Worm (Caenorhabditis elegans) whole organism, early embryonic: Measurements from ENCODE around the gene ctl-2.
"Not testable (repeated sequence)": the region's sequence is repeated elsewhere in the genome, so short reads cannot be mapped to it uniquely, and the experiment has no call there.

Experiments used
- B0310.2 ChIP-seq: sonication (generic microtip); optimal IDR thresholded peaks from 2 replicates; lab custom pipeline; 2016; ENCODE audit warnings: mild to moderate bottlenecking, missing genetic modification characterization, missing compliant biosample characterization
- F13C5.2 ChIP-seq: sonication (generic microtip); optimal IDR thresholded peaks from 2 replicates; lab custom pipeline; 2017; ENCODE audit warnings: mild to moderate bottlenecking, missing genetic modification characterization, inconsistent platforms, missing compliant biosample characterization
- aly-1 ChIP-seq: sonication (generic microtip); optimal IDR thresholded peaks from 2 replicates; lab custom pipeline; 2016; ENCODE audit warnings: missing genetic modification characterization, missing compliant biosample characterization
- ama-1 ChIP-seq: fragments of 150-350 bp; optimal IDR thresholded peaks from 2 replicates; lab custom pipeline; 2014
- ceh-13 ChIP-seq: fragments of 200-800 bp; sonication (Bioruptor generic); optimal IDR thresholded peaks from 2 replicates; lab custom pipeline; 2018; ENCODE audit warnings: mild to moderate bottlenecking, missing genetic modification characterization, missing compliant biosample characterization
- ceh-36 ChIP-seq: sonication (generic microtip); optimal IDR thresholded peaks from 2 replicates; lab custom pipeline; 2016; ENCODE audit warnings: missing genetic modification characterization, inconsistent platforms, missing compliant biosample characterization
- ets-7 ChIP-seq: sonication (generic microtip); optimal IDR thresholded peaks from 2 replicates; lab custom pipeline; 2016; ENCODE audit warnings: missing genotype, missing genetic modification characterization, missing compliant biosample characterization
- flt-1 ChIP-seq: fragments of 200-800 bp; sonication (Bioruptor generic); IDR thresholded peaks from 2 replicates; pipeline ENCODE4 v1.3.6; 2022; ENCODE audit warnings: missing genetic modification characterization, missing compliant biosample characterization
- hmbx-1 ChIP-seq: sonication (generic microtip); optimal IDR thresholded peaks from 2 replicates; lab custom pipeline; 2016; ENCODE audit warnings: mild to moderate bottlenecking, missing genetic modification characterization, missing compliant biosample characterization
- hmg-4 ChIP-seq: fragments of 200-800 bp; sonication (Bioruptor generic); optimal IDR thresholded peaks from 2 replicates; lab custom pipeline; 2018; ENCODE audit warnings: mild to moderate bottlenecking, missing genetic modification characterization, missing compliant biosample characterization
- hnd-1 ChIP-seq: sonication (generic microtip); optimal IDR thresholded peaks from 2 replicates; lab custom pipeline; 2016; ENCODE audit warnings: missing genetic modification characterization, missing compliant biosample characterization
- pes-1 ChIP-seq: fragments of 200-800 bp; sonication (Bioruptor generic); IDR thresholded peaks from 2 replicates; pipeline ENCODE4 v1.3.6; 2022; ENCODE audit warnings: missing genetic modification reagents, missing genetic modification characterization, missing compliant biosample characterization
- scrt-1 ChIP-seq: fragments of 200-800 bp; sonication (Bioruptor generic); IDR thresholded peaks from 2 replicates; pipeline ENCODE4 v1.3.6; 2022; ENCODE audit warnings: missing genetic modification characterization, missing compliant biosample characterization
- sea-1 ChIP-seq: fragments of 200-800 bp; sonication (Bioruptor generic); conservative IDR thresholded peaks from 2 replicates; pipeline ENCODE4 v1.3.6; 2022; ENCODE audit warnings: missing genetic modification characterization, missing compliant biosample characterization
- tbx-11 ChIP-seq: fragments of 200-800 bp; sonication (Bioruptor generic); IDR thresholded peaks from 2 replicates; pipeline ENCODE4 v1.3.6; 2022; ENCODE audit warnings: missing genetic modification characterization, missing compliant biosample characterization
- tbx-37 ChIP-seq: fragments of 200-800 bp; sonication (Bioruptor generic); conservative IDR thresholded peaks from 2 replicates; pipeline ENCODE4 v1.3.6; 2022; ENCODE audit warnings: missing genetic modification reagents, missing genetic modification characterization, missing compliant biosample characterization
- tra-4 ChIP-seq: sonication (generic microtip); optimal IDR thresholded peaks from 2 replicates; lab custom pipeline; 2017; ENCODE audit warnings: missing genetic modification characterization, missing compliant biosample characterization

Gene ctl-2

ce11 chrII:14318027-14318426, 16.2 kb upstream of the ctl-2 start, which contains the start of gene Y54G11A.14:
Gene Y54G11A.14, plus strand, starts transcription at chrII:14318158.
- no peak for TF ChIP-seq hmbx-1 (tag; lab: Kevin White, UChicago)
- TF ChIP-seq ceh-36 (tag; lab: Kevin White, UChicago): no peak
- no peak for TF ChIP-seq F13C5.2
- TF ChIP-seq hmg-4 (GFP tag; lab: Kevin White, UChicago): no peak
- TF ChIP-seq flt-1 (GFP tag; lab: Robert Waterston, UW): no peak
- no peak for TF ChIP-seq ets-7
- TF ChIP-seq B0310.2 (tag; lab: Kevin White, UChicago): no peak

- TF ChIP-seq sea-1 (no peak), F13C5.2 (no peak), hmg-4 (GFP tag; lab: Kevin White, UChicago) (no peak), pes-1 (no peak), hnd-1 (tag; lab: Kevin White, UChicago) (no peak), ceh-36 (tag; lab: Kevin White, UChicago) (no peak), scrt-1 (no peak), B0310.2 (tag; lab: Kevin White, UChicago) (no peak), tra-4 (tag; lab: Kevin White, UChicago) (no peak), tbx-37 (GFP tag; lab: Robert Waterston, UW) (no peak), aly-1 (tag; lab: Kevin White, UChicago) (no peak), flt-1 (GFP tag; lab: Robert Waterston, UW) (no peak)
Observed at ce11 chrII:14312182-14312581, 10.4 kb upstream of the ctl-2 start.

ce11 chrII:14311537-14311936, 9.7 kb upstream of the ctl-2 start:
- TF ChIP-seq ets-7 (no peak), sea-1 (no peak), scrt-1 (no peak), ceh-13 (no peak), hmg-4 (GFP tag; lab: Kevin White, UChicago) (no peak), tra-4 (tag; lab: Kevin White, UChicago) (no peak), flt-1 (GFP tag; lab: Robert Waterston, UW) (no peak), hnd-1 (tag; lab: Kevin White, UChicago) (no peak), tbx-37 (GFP tag; lab: Robert Waterston, UW) (no peak), ceh-36 (tag; lab: Kevin White, UChicago) (no peak), F13C5.2 (no peak), aly-1 (tag; lab: Kevin White, UChicago) (no peak), tbx-11 (GFP tag; lab: Robert Waterston, UW) (no peak), hmbx-1 (tag; lab: Kevin White, UChicago) (no peak), pes-1 (no peak)

DNA sequence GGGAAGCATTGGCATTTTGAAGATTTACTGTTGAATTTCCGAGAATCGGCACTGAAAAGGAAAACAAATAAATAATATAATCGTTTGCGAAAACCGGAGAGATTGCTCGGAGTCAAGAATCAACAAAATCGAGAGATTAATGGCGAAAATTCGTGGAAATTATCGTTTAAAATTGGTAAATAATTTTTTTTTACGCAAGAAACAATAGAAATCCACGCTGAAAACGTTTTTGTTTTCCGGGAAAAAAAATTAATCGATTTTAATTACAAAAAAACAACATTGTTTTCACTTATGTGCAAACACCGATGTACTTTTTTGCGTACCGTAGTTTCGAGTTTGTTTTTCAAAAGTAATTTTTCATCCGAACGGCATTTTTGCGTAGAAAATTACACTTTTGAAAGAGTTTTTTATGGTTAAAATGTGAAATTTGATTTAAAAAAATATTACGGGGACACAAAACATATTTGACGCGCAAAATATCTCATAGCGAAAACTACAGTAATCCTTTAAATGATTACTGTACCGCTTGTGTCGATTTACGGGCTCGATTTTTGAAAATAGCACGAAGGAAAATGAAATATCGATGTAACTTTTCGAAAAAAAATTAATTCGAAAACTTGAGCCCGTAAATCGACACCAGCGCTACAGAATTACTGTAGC, 9.0 kb upstream of the ctl-2 start, which contains the start of gene ctl-3:
Gene ctl-3 (minus strand): TSS at position 51 of the 660 bp plus-strand sequence.
- TF ChIP-seq B0310.2 (tag; lab: Kevin White, UChicago) (no peak), F13C5.2 (no peak), hmg-4 (GFP tag; lab: Kevin White, UChicago) (no peak), tbx-11 (GFP tag; lab: Robert Waterston, UW) (no peak), ceh-13 (no peak), flt-1 (GFP tag; lab: Robert Waterston, UW) (no peak), pes-1 (no peak)

ce11 chrII:14306160-14306559, 4.3 kb upstream of the ctl-2 start, which contains the start of gene ctl-1:
Gene ctl-1, minus strand, starts transcription at chrII:14306260.
- TF ChIP-seq ceh-36 (tag; lab: Kevin White, UChicago); tbx-37 (GFP tag; lab: Robert Waterston, UW); flt-1 (GFP tag; lab: Robert Waterston, UW): not testable (repeated sequence)

ce11 chrII:14299254-14299759, 2.5 kb downstream of the ctl-2 start:
- TF ChIP-seq ceh-36 (tag; lab: Kevin White, UChicago) (no peak), flt-1 (GFP tag; lab: Robert Waterston, UW) (no peak), F13C5.2 (no peak), ets-7 (no peak), aly-1 (tag; lab: Kevin White, UChicago) (no peak), tbx-37 (GFP tag; lab: Robert Waterston, UW) (no peak), hmbx-1 (tag; lab: Kevin White, UChicago) (no peak)

DNA sequence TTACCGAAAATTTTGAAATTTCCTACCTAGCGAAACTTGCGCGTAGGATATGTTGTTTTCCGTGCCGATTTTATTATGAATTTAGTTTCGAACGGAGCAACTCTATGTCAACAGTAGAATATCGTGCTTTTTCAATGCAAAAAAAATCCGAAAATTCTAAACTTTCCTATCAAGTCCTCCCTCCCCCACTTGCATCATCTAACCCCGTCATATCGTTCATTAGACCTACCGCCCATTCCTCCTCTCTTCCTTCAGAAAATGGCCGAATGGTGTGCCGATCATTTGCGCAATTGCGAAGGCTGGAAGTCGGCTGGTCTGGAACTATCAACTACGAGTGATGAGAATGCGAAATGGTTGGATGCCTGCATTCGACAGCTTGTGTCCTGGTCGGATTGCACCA, 4.8 kb downstream of the ctl-2 start, which contains the start of gene Y54G11A.7:
Gene Y54G11A.7 (plus strand): TSS at position 256 of the 400 bp plus-strand sequence.
- TF ChIP-seq F13C5.2; hmbx-1 (tag; lab: Kevin White, UChicago); tbx-37 (GFP tag; lab: Robert Waterston, UW): not testable (repeated sequence)

- no peak for TF ChIP-seq ama-1
- no peak for TF ChIP-seq F13C5.2
- TF ChIP-seq pes-1: no peak
- no peak for TF ChIP-seq tbx-11 (GFP tag; lab: Robert Waterston, UW)
- no peak for TF ChIP-seq B0310.2 (tag; lab: Kevin White, UChicago)
- TF ChIP-seq hmg-4 (GFP tag; lab: Kevin White, UChicago): no peak
- TF ChIP-seq flt-1 (GFP tag; lab: Robert Waterston, UW): no peak
- no peak for TF ChIP-seq ets-7
Observed at ce11 chrII:14296320-14296719, 5.5 kb downstream of the ctl-2 start.
